Worm (Caenorhabditis elegans) whole organism, L3 larva: ENCODE measurements around the gene srh-243.

Source experiments
- ama-1 ChIP-seq: fragments of 150-350 bp; optimal IDR thresholded peaks from 2 replicates; lab custom pipeline; 2018
- ceh-16 ChIP-seq: sonication (generic microtip); optimal IDR thresholded peaks from 2 replicates; lab custom pipeline; 2017; ENCODE audit warnings: missing biosample characterization, missing genetic modification characterization
- egl-27 ChIP-seq: sonication (generic microtip); optimal IDR thresholded peaks from 4 replicates; lab custom pipeline; 2017; ENCODE audit warnings: missing biosample characterization, missing genetic modification reagents, missing genetic modification characterization
- elt-3 ChIP-seq, 3 experiments: fragments of 150-350 bp in 1 of 3; sonication (generic microtip) in 2 of 3; optimal IDR thresholded peaks; 2 replicates in 2 of 3; 4 replicates in 1 of 3; lab custom pipeline; 2014 to 2017; ENCODE audit warnings: missing biosample characterization in 3 of 3, missing genetic modification characterization in 3 of 3
- fkh-10 ChIP-seq: sonication (generic microtip); optimal IDR thresholded peaks from 2 replicates; lab custom pipeline; 2017; ENCODE audit warnings: missing biosample characterization, missing genetic modification reagents, missing genetic modification characterization
- fos-1 ChIP-seq: fragments of 150-350 bp; optimal IDR thresholded peaks from 2 replicates; lab custom pipeline; 2014; ENCODE audit warnings: missing biosample characterization, missing genetic modification characterization
- lin-15B ChIP-seq: fragments of 150-350 bp; optimal IDR thresholded peaks from 2 replicates; lab custom pipeline; 2014; ENCODE audit warnings: missing biosample characterization, missing genetic modification characterization
- mml-1 ChIP-seq: fragments of 150-350 bp; sonication (generic microtip); optimal IDR thresholded peaks from 3 replicates; lab custom pipeline; 2014; ENCODE audit warnings: missing biosample characterization, missing genetic modification characterization
- nhr-12 ChIP-seq: fragments of 150-350 bp; optimal IDR thresholded peaks from 2 replicates; lab custom pipeline; 2014; ENCODE audit warnings: missing biosample characterization, missing genetic modification characterization
- nhr-237 ChIP-seq: fragments of 150-350 bp; optimal IDR thresholded peaks from 2 replicates; lab custom pipeline; 2014; ENCODE audit warnings: missing biosample characterization, missing genetic modification characterization
- snpc-4 ChIP-seq: fragments of 150-350 bp; optimal IDR thresholded peaks from 2 replicates; lab custom pipeline; 2014; ENCODE audit warnings: missing biosample characterization, missing genetic modification characterization
- tbx-2 ChIP-seq: sonication (generic microtip); optimal IDR thresholded peaks from 2 replicates; lab custom pipeline; 2016; ENCODE audit warnings: mild to moderate bottlenecking, missing genetic modification characterization, missing compliant biosample characterization
- unc-62 ChIP-seq: fragments of 150-350 bp; sonication (generic microtip); optimal IDR thresholded peaks from 4 replicates; lab custom pipeline; 2014; ENCODE audit warnings: missing biosample characterization, missing genetic modification reagents, missing genetic modification characterization
- ztf-4 ChIP-seq: fragments of 150-350 bp; optimal IDR thresholded peaks from 2 replicates; lab custom pipeline; 2014; ENCODE audit warnings: missing biosample characterization, missing genetic modification characterization

- TF ChIP-seq egl-27 (tag; lab: Kevin White, UChicago) (no peak), fkh-10 (GFP tag; lab: Kevin White, UChicago) (no peak), lin-15B (tag; lab: Kevin White, UChicago) (no peak), nhr-12 (tag; lab: Kevin White, UChicago) (no peak), nhr-237 (tag; lab: Kevin White, UChicago) (no peak), tbx-2 (tag; lab: Kevin White, UChicago) (no peak), mml-1 (tag; lab: Kevin White, UChicago) (no peak), elt-3 (tag; optimal IDR thresholded peaks at IDR 0.05; lab: Kevin White, UChicago) (no peak), ceh-16 (tag; lab: Kevin White, UChicago) (no peak), ztf-4 (no peak), fos-1 (tag; lab: Kevin White, UChicago) (no peak), unc-62 (no peak), snpc-4 (no peak), ama-1 (lab: Kevin White, UChicago) (no peak)
Measured at ce11 chrV:2857842-2858241, 12.4 kb upstream of the srh-243 start, which contains the start of gene srj-55.
